Worm (Caenorhabditis elegans) whole organism, early embryonic: ENCODE measurements around the gene ddr-2.

Experiments used
- B0310.2 ChIP-seq: sonication (generic microtip); optimal IDR thresholded peaks from 2 replicates; lab custom pipeline; 2016; ENCODE audit warnings: mild to moderate bottlenecking, missing genetic modification characterization, missing compliant biosample characterization
- ama-1 ChIP-seq: fragments of 150-350 bp; optimal IDR thresholded peaks from 2 replicates; lab custom pipeline; 2014

ce11 chrX:3306594-3307296 is 8.4 kb upstream of the ddr-2 start:
- TF ChIP-seq ama-1 (lab: Kevin White, UChicago): no peak
- TF ChIP-seq B0310.2: no peak
